Fruit fly (Drosophila melanogaster) whole organism, embryonic: ENCODE data around the gene CG5815.

Experiments used
- Blimp-1 ChIP-seq: fragments of 200-800 bp; sonication (Bioruptor generic); optimal IDR thresholded peaks from 3 replicates; lab custom pipeline; 2018; ENCODE audit warnings: missing biosample characterization, missing genetic modification characterization, mild to moderate bottlenecking, moderate library complexity, missing genetic modification reagents
- CG10274 ChIP-seq: fragments of 200-800 bp; sonication (Bioruptor generic); optimal IDR thresholded peaks from 3 replicates; lab custom pipeline; 2017; ENCODE audit warnings: missing biosample characterization, mild to moderate bottlenecking, missing genetic modification characterization
- CG11085 ChIP-seq: fragments of 200-800 bp; sonication (Bioruptor generic); IDR thresholded peaks from 2 replicates; pipeline ENCODE4 v1.3.6; 2022; ENCODE audit warnings: missing biosample characterization, missing genetic modification characterization
- CG11504 ChIP-seq: fragments of 200-800 bp; sonication (Bioruptor generic); optimal IDR thresholded peaks from 3 replicates; lab custom pipeline; 2019; ENCODE audit warnings: missing biosample characterization, mild to moderate bottlenecking, missing genetic modification characterization, moderate library complexity
- CG11696 ChIP-seq: fragments of 200-800 bp; sonication (Bioruptor generic); IDR thresholded peaks from 2 replicates; pipeline ENCODE4 v1.3.6; 2022; ENCODE audit warnings: missing biosample characterization, missing genetic modification characterization
- CG12236 ChIP-seq: fragments of 200-800 bp; sonication (Bioruptor generic); optimal IDR thresholded peaks from 2 replicates; lab custom pipeline; 2016; ENCODE audit warnings: missing biosample characterization, missing genetic modification characterization
- CG12299 ChIP-seq: fragments of 200-800 bp; sonication (Bioruptor generic); optimal IDR thresholded peaks from 2 replicates; lab custom pipeline; 2018; ENCODE audit warnings: missing biosample characterization, mild to moderate bottlenecking, missing genetic modification characterization
- CG18262 ChIP-seq: fragments of 200-800 bp; optimal IDR thresholded peaks from 3 replicates; lab custom pipeline; 2019; ENCODE audit warnings: missing biosample characterization, mild to moderate bottlenecking, missing genetic modification characterization, moderate library complexity
- CG18476 ChIP-seq: fragments of 200-800 bp; sonication (Bioruptor generic); optimal IDR thresholded peaks from 2 replicates; lab custom pipeline; 2016; ENCODE audit warnings: missing biosample characterization, mild to moderate bottlenecking, missing genetic modification characterization
- CG18764 ChIP-seq: fragments of 200-800 bp; sonication (Bioruptor generic); optimal IDR thresholded peaks from 3 replicates; lab custom pipeline; 2016; ENCODE audit warnings: missing biosample characterization, missing genetic modification characterization
- CG2116 ChIP-seq: fragments of 200-800 bp; sonication (Bioruptor generic); optimal IDR thresholded peaks from 3 replicates; lab custom pipeline; 2018; ENCODE audit warnings: missing biosample characterization, mild to moderate bottlenecking, missing genetic modification characterization
- CG2678 ChIP-seq: fragments of 200-800 bp; sonication (Bioruptor generic); optimal IDR thresholded peaks from 3 replicates; lab custom pipeline; 2019; ENCODE audit warnings: missing biosample characterization, mild to moderate bottlenecking, missing genetic modification characterization, moderate library complexity
- CG32767 ChIP-seq: fragments of 200-800 bp; sonication (Bioruptor generic); IDR thresholded peaks from 2 replicates; pipeline ENCODE4 v1.3.6; 2022; ENCODE audit warnings: missing biosample characterization, missing genetic modification characterization
- CG42726 ChIP-seq: fragments of 200-800 bp; sonication (Bioruptor generic); IDR thresholded peaks from 2 replicates; pipeline ENCODE4 v1.3.6; 2022; ENCODE audit warnings: missing biosample characterization, missing genetic modification characterization; ENCODE audit not compliant: partially characterized antibody
- CG4730 ChIP-seq: fragments of 200-800 bp; sonication (Bioruptor generic); IDR thresholded peaks from 2 replicates; pipeline ENCODE4 v1.3.6; 2022; ENCODE audit warnings: missing biosample characterization, missing genetic modification characterization
- CG6689 ChIP-seq: fragments of 200-800 bp; sonication (Bioruptor generic); IDR thresholded peaks from 2 replicates; pipeline ENCODE4 v1.3.6; 2022; ENCODE audit warnings: missing biosample characterization, missing genetic modification characterization
- CG6765 ChIP-seq: fragments of 200-800 bp; sonication (Bioruptor generic); optimal IDR thresholded peaks from 3 replicates; lab custom pipeline; 2017; ENCODE audit warnings: missing biosample characterization, mild to moderate bottlenecking, missing genetic modification characterization
- CG6854 ChIP-seq: fragments of 200-800 bp; sonication (Bioruptor generic); optimal IDR thresholded peaks from 3 replicates; lab custom pipeline; 2017; ENCODE audit warnings: missing biosample characterization, mild to moderate bottlenecking, missing genetic modification characterization
- CG7372 ChIP-seq: fragments of 200-800 bp; sonication (Bioruptor generic); IDR thresholded peaks from 2 replicates; pipeline ENCODE4 v1.3.6; 2022; ENCODE audit warnings: missing biosample characterization, missing genetic modification characterization
- CG9876 ChIP-seq: fragments of 200-800 bp; sonication (Bioruptor generic); optimal IDR thresholded peaks from 2 replicates; lab custom pipeline; 2016; ENCODE audit warnings: missing biosample characterization, missing genetic modification characterization
- CHES-1-like ChIP-seq: fragments of 200-800 bp; sonication (Bioruptor generic); optimal IDR thresholded peaks from 2 replicates; lab custom pipeline; 2016; ENCODE audit warnings: missing biosample characterization, missing genetic modification characterization
- Deaf1 ChIP-seq: fragments of 200-800 bp; optimal IDR thresholded peaks from 3 replicates; lab custom pipeline; 2019; ENCODE audit warnings: missing biosample characterization, mild to moderate bottlenecking, missing genetic modification characterization, moderate library complexity
- Dek ChIP-seq: fragments of 200-800 bp; sonication (Bioruptor generic); optimal IDR thresholded peaks from 3 replicates; lab custom pipeline; 2019; ENCODE audit warnings: missing biosample characterization, mild to moderate bottlenecking, missing genetic modification characterization, moderate library complexity
- E2f2 ChIP-seq: fragments of 200-800 bp; sonication (Bioruptor generic); IDR thresholded peaks from 2 replicates; pipeline ENCODE4 v1.3.6; 2022; ENCODE audit warnings: missing biosample characterization, missing genetic modification characterization
- ERR ChIP-seq: fragments of 200-800 bp; sonication (Bioruptor generic); optimal IDR thresholded peaks from 2 replicates; lab custom pipeline; 2016; ENCODE audit warnings: missing biosample characterization, missing genetic modification characterization
- Ets97D ChIP-seq: fragments of 200-800 bp; sonication (Bioruptor generic); optimal IDR thresholded peaks from 3 replicates; lab custom pipeline; 2016; ENCODE audit warnings: missing biosample characterization, missing genetic modification characterization
- Fer3 ChIP-seq: fragments of 200-800 bp; sonication (Bioruptor generic); optimal IDR thresholded peaks from 2 replicates; lab custom pipeline; 2018; ENCODE audit warnings: missing biosample characterization, mild to moderate bottlenecking, missing genetic modification characterization, moderate library complexity
- Hmx ChIP-seq: fragments of 200-800 bp; sonication (Bioruptor generic); optimal IDR thresholded peaks from 2 replicates; lab custom pipeline; 2016; ENCODE audit warnings: missing biosample characterization, missing genetic modification characterization
- Rx ChIP-seq: fragments of 200-800 bp; sonication (Bioruptor generic); IDR thresholded peaks from 2 replicates; pipeline ENCODE4 v1.3.6; 2022; ENCODE audit warnings: missing biosample characterization, missing genetic modification characterization
- ab ChIP-seq: fragments of 200-800 bp; sonication (Bioruptor generic); optimal IDR thresholded peaks from 2 replicates; lab custom pipeline; 2016; ENCODE audit warnings: missing biosample characterization, missing genetic modification characterization
- al ChIP-seq: fragments of 200-800 bp; sonication (Bioruptor generic); IDR thresholded peaks from 2 replicates; pipeline ENCODE4 v1.3.6; 2022; ENCODE audit warnings: missing biosample characterization, missing genetic modification characterization
- cas ChIP-seq: fragments of 200-800 bp; sonication (Bioruptor generic); IDR thresholded peaks from 2 replicates; pipeline ENCODE4 v1.3.6; 2022; ENCODE audit warnings: missing biosample characterization, missing genetic modification characterization
- chif ChIP-seq, 2 experiments: fragments of 200-800 bp; sonication (Bioruptor generic); optimal IDR thresholded peaks; 3 replicates each; lab custom pipeline; 2016; ENCODE audit warnings: missing biosample characterization in 2 of 2, missing genetic modification characterization in 2 of 2
- chinmo ChIP-seq: fragments of 200-800 bp; sonication (Bioruptor generic); IDR thresholded peaks from 4 replicates; pipeline ENCODE4 v1.3.6; 2022; ENCODE audit warnings: missing biosample characterization, missing genetic modification characterization; ENCODE audit not compliant: partially characterized antibody
- gfzf ChIP-seq: fragments of 200-800 bp; sonication (Bioruptor generic); optimal IDR thresholded peaks from 2 replicates; lab custom pipeline; 2016; ENCODE audit warnings: missing biosample characterization, mild to moderate bottlenecking, missing genetic modification characterization, moderate library complexity
- gsb ChIP-seq: fragments of 200-800 bp; sonication (Bioruptor generic); IDR thresholded peaks from 2 replicates; pipeline ENCODE4 v1.3.6; 2022; ENCODE audit warnings: missing biosample characterization, missing genetic modification characterization
- ind ChIP-seq: fragments of 200-800 bp; sonication (Bioruptor generic); optimal IDR thresholded peaks from 3 replicates; lab custom pipeline; 2016; ENCODE audit warnings: missing biosample characterization, missing genetic modification characterization
- lov ChIP-seq, 2 experiments: fragments of 200-800 bp in 1 of 2; fragments of >200 bp in 1 of 2; sonication (Bioruptor generic) in 1 of 2; IDR thresholded peaks in 1 of 2; optimal IDR thresholded peaks in 1 of 2; 2 replicates in 1 of 2; 3 replicates in 1 of 2; pipeline versions ENCODE4 v1.3.6 to Lab custom; 2017 to 2022; ENCODE audit warnings: missing biosample characterization in 1 of 2, missing genetic modification characterization in 1 of 2
- org-1 ChIP-seq: fragments of 200-800 bp; sonication (Bioruptor generic); optimal IDR thresholded peaks from 2 replicates; lab custom pipeline; 2017; ENCODE audit warnings: missing biosample characterization, missing genetic modification characterization
- sim ChIP-seq: fragments of 200-800 bp; sonication (Bioruptor generic); IDR thresholded peaks from 2 replicates; pipeline ENCODE4 v1.3.6; 2022; ENCODE audit warnings: missing biosample characterization, missing genetic modification characterization
- wdn ChIP-seq: fragments of 200-800 bp; sonication (Bioruptor generic); IDR thresholded peaks from 2 replicates; pipeline ENCODE4 v1.3.6; 2022; ENCODE audit warnings: missing biosample characterization, missing genetic modification characterization

The CG5815 gene

DNA sequence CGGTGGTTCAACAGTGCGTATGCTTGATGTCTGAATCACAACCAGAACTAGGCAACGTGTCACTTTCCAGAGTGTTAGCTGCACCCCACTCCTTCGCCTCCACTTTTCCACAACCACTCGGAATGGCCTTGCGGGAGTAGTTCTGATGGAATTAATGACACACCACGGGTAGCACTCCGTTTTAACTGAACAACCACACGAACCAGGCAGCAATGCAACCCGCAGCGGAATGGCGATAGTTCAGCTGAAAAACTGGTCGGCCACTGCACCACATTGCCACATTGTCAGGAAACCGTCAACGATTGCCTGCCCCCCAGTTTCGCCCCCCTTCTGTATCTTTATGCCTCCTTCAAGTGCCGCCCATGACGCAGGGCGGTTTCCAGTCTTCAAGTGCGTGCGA is 24.8 kb upstream of the CG5815 start, which contains the start of gene Cpr97Ea:
Gene Cpr97Ea (minus strand): TSS at position 230 of the 400 bp plus-strand sequence.
- TF ChIP-seq Hmx (GFP tag; lab: Kevin White, UChicago) = no peak
- no peak for TF ChIP-seq org-1 (GFP tag; lab: Kevin White, UChicago)
- TF ChIP-seq ERR (GFP tag; lab: Kevin White, UChicago) = no peak
- TF ChIP-seq al (GFP tag; lab: Robert Waterston, UW) = no peak
- no peak for TF ChIP-seq CG2678 (tag; lab: Kevin White, UChicago)
- TF ChIP-seq CG18764 (GFP tag; lab: Kevin White, UChicago) = no peak
- no peak for TF ChIP-seq CG7372
- TF ChIP-seq CG11085 = no peak
- TF ChIP-seq E2f2 (GFP tag; lab: Robert Waterston, UW) = no peak
- TF ChIP-seq CG10274 (GFP tag; lab: Kevin White, UChicago) = no peak
- TF ChIP-seq ind (GFP tag; lab: Kevin White, UChicago) = no peak
- TF ChIP-seq Ets97D (GFP tag; lab: Kevin White, UChicago) = no peak
- TF ChIP-seq CHES-1-like = no peak
- no peak for TF ChIP-seq CG6765 (GFP tag; lab: Kevin White, UChicago)
- TF ChIP-seq CG6854 (GFP tag; lab: Kevin White, UChicago) = no peak
- no peak for TF ChIP-seq CG4730 (GFP tag; lab: Robert Waterston, UW)
- no peak for TF ChIP-seq CG11504 (tag; lab: Kevin White, UChicago)
- TF ChIP-seq chif (GFP tag; optimal IDR thresholded peaks at IDR 0.05; lab: Kevin White, UChicago) = no peak
- TF ChIP-seq Fer3 (tag; lab: Kevin White, UChicago) = no peak
- no peak for TF ChIP-seq sim

DNA sequence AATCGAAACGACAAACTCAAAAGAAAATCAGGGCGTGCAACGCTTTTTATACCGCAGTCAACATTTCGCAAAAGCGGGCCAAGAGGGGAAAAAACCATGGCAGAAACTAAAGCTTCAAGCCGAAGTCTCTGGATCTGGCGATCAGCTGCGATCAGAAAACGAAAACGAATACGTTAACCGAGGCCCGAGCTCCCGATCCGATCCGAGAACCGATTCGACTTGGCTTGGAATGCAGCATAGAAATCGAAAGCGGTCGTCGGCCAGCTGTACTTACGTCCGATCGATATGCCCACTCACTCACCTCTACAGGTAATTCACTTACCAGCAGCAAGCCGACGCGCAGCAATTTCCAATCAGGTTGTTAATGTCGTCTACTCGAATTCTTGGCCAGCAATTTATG is 21.3 kb upstream of the CG5815 start, which contains the start of gene Cpr97Eb:
Gene Cpr97Eb (minus strand): TSS at position 25 of the 400 bp plus-strand sequence.
- peak; percentile 87 for TF ChIP-seq Blimp-1
- peak; percentile 68 for TF ChIP-seq Deaf1 (tag; lab: Kevin White, UChicago)
- no peak for TF ChIP-seq CG12236 (GFP tag; lab: Kevin White, UChicago)
- TF ChIP-seq CG6689 (GFP tag; lab: Robert Waterston, UW) = no peak
- TF ChIP-seq chinmo = 0 out of 4 replicates have a peak, but pooled peaks have one; percentile 6
- no peak for TF ChIP-seq CG18262 (tag; lab: Kevin White, UChicago)
- TF ChIP-seq CG32767 (GFP tag; lab: Robert Waterston, UW) = no peak
- no peak for TF ChIP-seq CG12299 (tag; lab: Kevin White, UChicago)
- no peak for TF ChIP-seq gsb (GFP tag; lab: Robert Waterston, UW)
- no peak for TF ChIP-seq Dek
- no peak for TF ChIP-seq cas (GFP tag; lab: Robert Waterston, UW)
- TF ChIP-seq CG9876 (GFP tag; lab: Kevin White, UChicago) = no peak
- no peak for TF ChIP-seq ab (GFP tag; lab: Kevin White, UChicago)
- TF ChIP-seq CG42726 (GFP tag; lab: Robert Waterston, UW) = no peak
- no peak for TF ChIP-seq CG2116 (GFP tag; lab: Kevin White, UChicago)
- no peak for TF ChIP-seq lov (optimal IDR thresholded peaks at IDR 0.05; lab: Kevin White, UChicago)
- TF ChIP-seq lov (GFP tag; IDR thresholded peaks at IDR 0.05; lab: Robert Waterston, UW) = no peak
- TF ChIP-seq wdn = no peak
- no peak for TF ChIP-seq Rx (GFP tag; lab: Robert Waterston, UW)
- no peak for TF ChIP-seq CG18476 (GFP tag; lab: Kevin White, UChicago)
- no peak for TF ChIP-seq gfzf
- no peak for TF ChIP-seq CG11696 (GFP tag; lab: Robert Waterston, UW)
